Worm (Caenorhabditis elegans) whole organism, mixed stage, embryonic: ENCODE results near the gene F02D10.6.

Experiments
- M03D4.4 ChIP-seq: sonication (generic microtip); optimal IDR thresholded peaks from 2 replicates; lab custom pipeline; 2017; ENCODE audit warnings: mild to moderate bottlenecking, missing genetic modification characterization, missing compliant biosample characterization
- bed-3 ChIP-seq: fragments of 200-800 bp; sonication (Bioruptor generic); optimal IDR thresholded peaks from 3 replicates; lab custom pipeline; 2018; ENCODE audit warnings: mild to moderate bottlenecking, missing genetic modification characterization, moderate library complexity, missing compliant biosample characterization
- blmp-1 ChIP-seq: fragments of 150-350 bp; optimal IDR thresholded peaks from 2 replicates; lab custom pipeline; 2014; ENCODE audit warnings: missing biosample characterization, missing genetic modification characterization
- ceh-39 ChIP-seq: fragments of 150-350 bp; optimal IDR thresholded peaks from 2 replicates; lab custom pipeline; 2014; ENCODE audit warnings: missing biosample characterization, missing genetic modification characterization
- ceh-43 ChIP-seq: fragments of 200-800 bp; sonication (Bioruptor generic); optimal IDR thresholded peaks from 2 replicates; lab custom pipeline; 2018; ENCODE audit warnings: mild to moderate bottlenecking, missing genetic modification characterization, moderate library complexity, missing compliant biosample characterization
- ces-1 ChIP-seq: fragments of 150-350 bp; optimal IDR thresholded peaks from 2 replicates; lab custom pipeline; 2014; ENCODE audit warnings: missing biosample characterization, missing genetic modification reagents, missing genetic modification characterization
- drap-1 ChIP-seq: fragments of 200-800 bp; sonication (Bioruptor generic); optimal IDR thresholded peaks from 3 replicates; lab custom pipeline; 2018; ENCODE audit warnings: mild to moderate bottlenecking, missing genetic modification characterization, missing compliant biosample characterization
- elt-3 ChIP-seq: fragments of 150-350 bp; optimal IDR thresholded peaks from 2 replicates; lab custom pipeline; 2014; ENCODE audit warnings: missing biosample characterization, missing genetic modification characterization
- flh-1 ChIP-seq: fragments of 200-800 bp; sonication (Bioruptor generic); optimal IDR thresholded peaks from 2 replicates; lab custom pipeline; 2018; ENCODE audit warnings: mild to moderate bottlenecking, missing genetic modification characterization, moderate library complexity, missing compliant biosample characterization
- ham-2 ChIP-seq: fragments of 200-800 bp; sonication (Bioruptor generic); optimal IDR thresholded peaks from 2 replicates; lab custom pipeline; 2018; ENCODE audit warnings: mild to moderate bottlenecking, missing genetic modification characterization, missing compliant biosample characterization
- hlh-1 ChIP-seq: fragments of 150-350 bp; optimal IDR thresholded peaks from 2 replicates; lab custom pipeline; 2014; ENCODE audit warnings: missing biosample characterization, missing genetic modification reagents, missing genetic modification characterization
- lin-13 ChIP-seq: fragments of 150-350 bp; optimal IDR thresholded peaks from 2 replicates; lab custom pipeline; 2014; ENCODE audit warnings: missing biosample characterization, missing genetic modification characterization
- mab-5 ChIP-seq: fragments of 150-350 bp; optimal IDR thresholded peaks from 2 replicates; lab custom pipeline; 2014; ENCODE audit warnings: missing biosample characterization, missing genetic modification characterization
- mep-1 ChIP-seq: fragments of 150-350 bp; optimal IDR thresholded peaks from 2 replicates; lab custom pipeline; 2017; ENCODE audit warnings: missing biosample characterization, missing genetic modification reagents, missing genetic modification characterization, inconsistent platforms
- nhr-12 ChIP-seq: fragments of 150-350 bp; optimal IDR thresholded peaks from 2 replicates; lab custom pipeline; 2014; ENCODE audit warnings: missing biosample characterization, missing genetic modification characterization
- nhr-2 ChIP-seq: fragments of 150-350 bp; optimal IDR thresholded peaks from 2 replicates; lab custom pipeline; 2014; ENCODE audit warnings: missing biosample characterization, missing genetic modification characterization
- nhr-76 ChIP-seq: sonication (generic microtip); optimal IDR thresholded peaks from 2 replicates; lab custom pipeline; 2017; ENCODE audit warnings: missing biosample characterization, missing genetic modification characterization
- pha-4 ChIP-seq: fragments of 150-350 bp; optimal IDR thresholded peaks from 2 replicates; lab custom pipeline; 2018; ENCODE audit warnings: missing biosample characterization, missing genetic modification reagents, missing genetic modification characterization
- sem-2 ChIP-seq: fragments of 200-800 bp; sonication (Bioruptor generic); optimal IDR thresholded peaks from 2 replicates; lab custom pipeline; 2018; ENCODE audit warnings: mild to moderate bottlenecking, missing genetic modification characterization, missing compliant biosample characterization
- snpc-4 ChIP-seq: fragments of 150-350 bp; optimal IDR thresholded peaks from 2 replicates; lab custom pipeline; 2014; ENCODE audit warnings: missing biosample characterization, missing genetic modification characterization
- sptf-1 ChIP-seq: sonication (generic microtip); optimal IDR thresholded peaks from 2 replicates; lab custom pipeline; 2017; ENCODE audit warnings: mild to moderate bottlenecking, missing genetic modification characterization, moderate library complexity, missing compliant biosample characterization
- tbx-8 ChIP-seq: fragments of 200-800 bp; sonication (Bioruptor generic); optimal IDR thresholded peaks from 2 replicates; lab custom pipeline; 2018; ENCODE audit warnings: mild to moderate bottlenecking, missing genetic modification characterization, moderate library complexity, missing compliant biosample characterization
- unc-120 ChIP-seq: sonication (generic microtip); optimal IDR thresholded peaks from 2 replicates; lab custom pipeline; 2017; ENCODE audit warnings: missing genetic modification characterization, missing compliant biosample characterization; ENCODE audit not compliant: poor library complexity, severe bottlenecking
- unc-39 ChIP-seq: fragments of 150-350 bp; optimal IDR thresholded peaks from 2 replicates; lab custom pipeline; 2014; ENCODE audit warnings: missing biosample characterization, missing genetic modification characterization
- zip-8 ChIP-seq: fragments of 150-350 bp; optimal IDR thresholded peaks from 2 replicates; lab custom pipeline; 2014; ENCODE audit warnings: missing biosample characterization, missing genetic modification characterization
- ztf-11 ChIP-seq: fragments of 150-350 bp; optimal IDR thresholded peaks from 2 replicates; lab custom pipeline; 2014; ENCODE audit warnings: missing biosample characterization, missing genetic modification characterization

The F02D10.6 gene

DNA sequence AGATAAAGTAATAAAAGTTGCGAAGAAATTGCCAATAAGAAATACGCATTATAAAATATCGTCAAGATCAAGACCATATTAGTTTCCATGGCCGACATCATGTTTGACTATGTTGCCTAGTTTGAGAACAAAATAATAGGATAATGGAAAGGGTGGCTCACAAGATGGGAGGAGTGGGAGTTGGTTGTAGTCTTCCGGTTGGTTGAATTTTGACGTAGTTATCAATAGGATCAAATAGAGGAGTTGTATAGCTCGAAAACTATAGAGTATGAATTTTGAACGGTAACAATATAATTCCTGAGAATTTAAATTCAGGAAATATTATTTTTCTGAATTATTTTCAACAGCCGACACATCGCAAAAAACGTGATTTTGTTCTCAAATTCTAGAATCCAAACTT lies 30.2 kb upstream of the F02D10.6 start, which contains the start of gene srd-50:
srd-50 (minus strand) TSS at position 101 of the 400 bp plus-strand sequence.
- TF ChIP-seq hlh-1 (tag; lab: Kevin White, UChicago) = no peak
- no peak for TF ChIP-seq unc-39 (tag; lab: Kevin White, UChicago)
- no peak for TF ChIP-seq snpc-4 (tag; lab: Kevin White, UChicago)
- no peak for TF ChIP-seq blmp-1 (tag; lab: Kevin White, UChicago)
- TF ChIP-seq, all 35 proteins: peak for 0

DNA sequence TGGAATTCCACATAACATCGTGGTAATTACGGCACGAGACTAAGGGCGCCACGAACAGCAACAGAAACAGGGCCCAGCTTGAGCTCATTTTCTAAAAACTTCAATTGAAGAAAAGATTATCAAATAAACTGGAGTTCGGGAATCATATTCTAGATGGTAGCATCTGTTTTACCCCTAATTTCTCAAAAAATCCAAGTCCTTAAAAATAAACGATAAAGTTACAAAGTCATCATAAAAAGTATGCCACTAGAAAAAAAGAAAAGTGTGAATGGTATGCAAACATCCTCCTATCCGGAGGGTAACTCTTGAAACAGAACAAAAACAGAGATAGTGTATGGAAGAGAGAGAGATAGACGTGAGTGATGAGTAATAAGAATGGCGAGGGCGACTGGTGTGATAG lies 25.9 kb upstream of the F02D10.6 start, which contains the start of gene efn-3:
efn-3 (minus strand) TSS at position 101 of the 400 bp plus-strand sequence.
- TF ChIP-seq lin-13 (tag; lab: Kevin White, UChicago) = no peak
- no peak for TF ChIP-seq nhr-76 (tag; lab: Kevin White, UChicago)
- TF ChIP-seq ces-1 (GFP tag; lab: Kevin White, UChicago) = no peak
- TF ChIP-seq mab-5 = no peak
- TF ChIP-seq nhr-12 (tag; lab: Kevin White, UChicago) = no peak
- TF ChIP-seq pha-4 (tag; lab: Kevin White, UChicago) = no peak
- TF ChIP-seq bed-3 (GFP tag; lab: Kevin White, UChicago) = no peak
- TF ChIP-seq unc-39 (tag; lab: Kevin White, UChicago) = no peak
- TF ChIP-seq ztf-11 (tag; lab: Kevin White, UChicago) = no peak
- no peak for TF ChIP-seq elt-3
- no peak for TF ChIP-seq unc-120 (tag; lab: Kevin White, UChicago)
- TF ChIP-seq snpc-4 (tag; lab: Kevin White, UChicago) = no peak
- TF ChIP-seq, all 35 proteins: peak for 0

DNA sequence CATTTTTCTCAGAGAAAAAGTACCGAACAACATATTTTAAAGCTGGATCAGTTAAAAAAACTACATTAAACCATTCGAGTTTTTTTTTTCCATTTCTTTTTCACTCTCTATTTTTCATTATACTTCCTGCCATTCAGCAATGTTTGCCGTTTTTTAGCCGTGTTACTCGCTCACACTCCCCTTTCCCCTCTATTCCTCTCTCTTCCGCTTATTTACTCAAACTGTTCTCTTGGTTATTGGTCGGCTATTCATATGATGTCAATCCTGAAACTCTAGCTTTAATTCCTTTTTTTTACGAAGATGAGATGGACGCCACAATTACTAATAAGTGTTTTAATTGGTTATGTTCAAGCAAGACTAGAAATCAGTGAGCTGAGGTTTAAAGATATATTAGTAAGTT lies 20.4 kb upstream of the F02D10.6 start, which contains the start of gene tre-4:
tre-4 (plus strand) TSS at position 301 of the 400 bp plus-strand sequence.
- no peak for TF ChIP-seq snpc-4 (tag; lab: Kevin White, UChicago)
- no peak for TF ChIP-seq ceh-39 (tag; lab: Kevin White, UChicago)
- TF ChIP-seq tbx-8 (GFP tag; lab: Kevin White, UChicago) = no peak
- TF ChIP-seq drap-1 (GFP tag; lab: Kevin White, UChicago) = no peak

ce11 chrX:13469907-13470647 lies 18.6 kb upstream of the F02D10.6 start:
- no peak for TF ChIP-seq lin-13 (tag; lab: Kevin White, UChicago)
- TF ChIP-seq sptf-1 (tag; lab: Kevin White, UChicago) = no peak
- TF ChIP-seq mep-1 = no peak
- no peak for TF ChIP-seq sem-2
- TF ChIP-seq ztf-11 (tag; lab: Kevin White, UChicago) = no peak
- no peak for TF ChIP-seq flh-1
- TF ChIP-seq blmp-1 (tag; lab: Kevin White, UChicago) = no peak
- no peak for TF ChIP-seq M03D4.4
- TF ChIP-seq nhr-2 (tag; lab: Kevin White, UChicago) = no peak
- TF ChIP-seq ceh-39 (tag; lab: Kevin White, UChicago) = no peak

DNA sequence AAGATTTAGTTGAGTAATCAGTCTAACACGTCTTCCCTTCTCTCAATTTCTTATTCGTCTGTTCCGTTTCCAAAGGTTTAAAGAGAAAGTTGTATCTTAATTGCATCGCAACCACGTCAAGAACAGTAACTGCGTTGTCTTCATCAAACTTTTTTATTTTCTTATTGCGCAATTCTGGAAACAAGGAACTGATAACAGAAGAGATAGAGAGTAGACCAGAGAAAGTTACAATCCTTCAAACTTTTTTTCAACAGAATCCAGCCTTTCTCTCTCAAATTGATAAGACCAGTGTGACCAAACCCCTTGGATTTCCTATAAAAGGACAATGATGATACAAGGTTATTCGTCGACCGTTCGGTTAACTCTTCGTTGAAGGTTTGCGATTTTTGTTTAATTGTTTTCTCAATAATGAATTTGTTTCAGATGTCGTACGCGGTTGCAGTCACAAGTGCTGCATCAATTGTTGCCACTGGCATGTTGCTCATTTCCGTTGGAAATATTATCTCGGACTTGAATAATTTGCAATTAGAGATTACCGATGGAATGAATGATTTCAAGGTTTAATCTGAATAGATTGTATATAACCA lies 17.7 kb upstream of the F02D10.6 start, which contains the start of gene col-184:
col-184 (plus strand) TSS at position 409 of the 587 bp plus-strand sequence.
- peak; percentile 52 for TF ChIP-seq zip-8 (tag; lab: Kevin White, UChicago)
- no peak for TF ChIP-seq ceh-43 (GFP tag; lab: Kevin White, UChicago)

DNA sequence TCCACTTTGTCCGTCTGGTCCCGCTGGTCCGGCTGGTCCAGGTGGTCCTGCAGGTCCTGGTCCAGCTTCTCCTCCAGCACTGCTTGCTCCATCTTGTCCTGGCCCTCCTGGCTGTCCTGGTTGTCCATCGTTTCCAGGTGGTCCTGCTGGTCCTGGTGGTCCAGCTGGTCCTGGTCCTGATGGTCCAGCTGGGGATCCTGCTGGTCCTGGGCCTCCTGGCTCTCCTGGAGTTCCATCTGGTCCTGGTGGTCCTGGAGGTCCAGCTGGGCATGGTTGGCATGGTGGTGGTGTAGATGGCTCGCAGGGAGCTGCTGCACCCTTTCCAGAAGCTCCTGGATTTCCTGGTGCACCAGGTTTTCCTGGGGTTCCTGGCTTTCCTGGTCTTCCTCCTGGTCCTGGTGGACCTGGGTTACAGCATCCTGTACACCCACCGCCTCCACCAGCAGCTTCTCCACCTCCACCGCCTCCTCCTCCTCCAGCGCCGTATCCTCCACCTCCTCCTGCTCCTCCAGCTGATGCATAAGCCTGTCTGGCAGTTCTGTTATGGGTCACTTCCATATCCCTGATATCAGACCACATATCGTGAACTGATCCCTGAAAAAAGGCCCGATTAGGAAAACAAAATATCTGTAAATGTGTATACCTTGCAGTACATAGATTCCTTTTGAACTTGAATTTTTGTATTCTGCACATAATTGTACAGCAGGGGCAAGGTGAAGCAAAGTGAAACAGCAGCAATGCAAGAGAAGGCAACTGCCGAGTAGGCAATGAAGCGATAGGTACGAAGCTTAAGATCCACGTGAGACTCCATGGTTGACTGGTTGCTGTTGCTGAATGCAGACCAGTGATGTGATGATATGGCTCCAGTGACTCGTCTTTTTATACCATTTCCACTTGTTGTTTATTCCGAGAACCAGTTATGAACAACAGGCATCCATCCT lies 15.7 kb upstream of the F02D10.6 start, which contains the start of gene col-183:
col-183 (minus strand) TSS at position 839 of the 941 bp plus-strand sequence.
- TF ChIP-seq pha-4 (tag; lab: Kevin White, UChicago) (no peak), ces-1 (GFP tag; lab: Kevin White, UChicago) (no peak), elt-3 (no peak), ztf-11 (tag; lab: Kevin White, UChicago) (no peak), sptf-1 (tag; lab: Kevin White, UChicago) (no peak), ham-2 (no peak), tbx-8 (GFP tag; lab: Kevin White, UChicago) (no peak), ceh-39 (tag; lab: Kevin White, UChicago) (no peak)
- TF ChIP-seq, all 35 proteins: peak for 0
